Worm (Caenorhabditis elegans) whole organism, late embryonic: ENCODE results near the gene pap-1.

ENCODE experiments used
- K09A11.1 ChIP-seq: sonication (generic microtip); optimal IDR thresholded peaks from 2 replicates; lab custom pipeline; 2017; ENCODE audit warnings: antibody characterized with exemption, mild to moderate bottlenecking, missing genetic modification characterization, missing compliant biosample characterization; ENCODE audit not compliant: insufficient read depth
- T23F11.4 ChIP-seq: fragments of 200-800 bp; sonication (Bioruptor generic); optimal IDR thresholded peaks from 2 replicates; lab custom pipeline; 2018; ENCODE audit warnings: mild to moderate bottlenecking, missing genetic modification characterization, missing compliant biosample characterization
- ceh-48 ChIP-seq: sonication (generic microtip); optimal IDR thresholded peaks from 2 replicates; lab custom pipeline; 2016; ENCODE audit warnings: missing genetic modification characterization, inconsistent platforms, missing compliant biosample characterization
- ets-4 ChIP-seq: sonication (generic microtip); optimal IDR thresholded peaks from 2 replicates; lab custom pipeline; 2016; ENCODE audit warnings: missing genetic modification characterization, missing compliant biosample characterization
- eyg-1 ChIP-seq: sonication (generic microtip); optimal IDR thresholded peaks from 2 replicates; lab custom pipeline; 2016; ENCODE audit warnings: missing genotype, missing genetic modification characterization, missing compliant biosample characterization
- mec-3 ChIP-seq: sonication (generic microtip); optimal IDR thresholded peaks from 2 replicates; lab custom pipeline; 2016; ENCODE audit warnings: borderline replicate concordance, missing genetic modification characterization, missing compliant biosample characterization
- nhr-11 ChIP-seq: fragments of 150-350 bp; optimal IDR thresholded peaks from 2 replicates; lab custom pipeline; 2014; ENCODE audit warnings: missing biosample characterization, missing genetic modification characterization
- pha-4 ChIP-seq: fragments of 150-350 bp; optimal IDR thresholded peaks from 2 replicates; lab custom pipeline; 2018; ENCODE audit warnings: missing biosample characterization, missing genetic modification reagents, missing genetic modification characterization
- pqm-1 ChIP-seq: sonication (generic microtip); optimal IDR thresholded peaks from 2 replicates; lab custom pipeline; 2016; ENCODE audit warnings: missing genetic modification characterization, missing compliant biosample characterization
- ref-2 ChIP-seq: sonication (generic microtip); optimal IDR thresholded peaks from 2 replicates; lab custom pipeline; 2016; ENCODE audit warnings: missing genetic modification characterization, missing compliant biosample characterization
- rnt-1 ChIP-seq: sonication (generic microtip); optimal IDR thresholded peaks from 2 replicates; lab custom pipeline; 2016; ENCODE audit warnings: missing genetic modification characterization, missing compliant biosample characterization
- sox-2 ChIP-seq: fragments of 200-800 bp; sonication (Bioruptor generic); IDR thresholded peaks from 2 replicates; pipeline ENCODE4 v1.3.6; 2022; ENCODE audit warnings: missing genetic modification reagents, missing genetic modification characterization, missing compliant biosample characterization
- unc-55 ChIP-seq: sonication (generic microtip); optimal IDR thresholded peaks from 2 replicates; lab custom pipeline; 2017; ENCODE audit warnings: missing biosample characterization, missing genetic modification reagents, missing genetic modification characterization
- unc-86 ChIP-seq: sonication (generic microtip); optimal IDR thresholded peaks from 2 replicates; lab custom pipeline; 2016; ENCODE audit warnings: missing genetic modification characterization, missing compliant biosample characterization

- TF ChIP-seq nhr-11 (tag; lab: Kevin White, UChicago) (no peak), pqm-1 (tag; lab: Kevin White, UChicago) (no peak), K09A11.1 (tag; lab: Kevin White, UChicago) (no peak), unc-86 (tag; lab: Kevin White, UChicago) (no peak), rnt-1 (tag; lab: Kevin White, UChicago) (no peak), sox-2 (no peak), ceh-48 (tag; lab: Kevin White, UChicago) (no peak), eyg-1 (no peak), ets-4 (tag; lab: Kevin White, UChicago) (no peak), T23F11.4 (GFP tag; lab: Kevin White, UChicago) (no peak), pha-4 (tag; lab: Kevin White, UChicago) (no peak), mec-3 (no peak), unc-55 (GFP tag; lab: Kevin White, UChicago) (no peak), ref-2 (tag; lab: Kevin White, UChicago) (no peak)
Measured at ce11 chrV:10493150-10493549, 51.4 kb downstream of the pap-1 start, which contains the start of gene ugt-33.
